Worm (Caenorhabditis elegans) whole organism, young adult: Measurements from ENCODE around the gene F23F12.13.
A peak's percentile ranks its signal among the peaks of the same experiment; 100 is the strongest.

Experiments used
- B0035.1 ChIP-seq: sonication (generic microtip); optimal IDR thresholded peaks from 2 replicates; lab custom pipeline; 2016; ENCODE audit warnings: missing genetic modification characterization, mild to moderate bottlenecking, missing compliant biosample characterization, missing genotype, missing genetic modification reagents
- B0261.1 ChIP-seq: sonication (generic microtip); optimal IDR thresholded peaks from 2 replicates; lab custom pipeline; 2016; ENCODE audit warnings: mild to moderate bottlenecking, missing genetic modification characterization, moderate library complexity, missing compliant biosample characterization
- B0336.3 ChIP-seq: fragments of 200-800 bp; sonication (Bioruptor generic); IDR thresholded peaks from 2 replicates; pipeline ENCODE4 v1.3.6; 2022; ENCODE audit warnings: missing genetic modification characterization, missing compliant biosample characterization
- F10E7.11 ChIP-seq: sonication (generic microtip); optimal IDR thresholded peaks from 2 replicates; lab custom pipeline; 2017; ENCODE audit warnings: mild to moderate bottlenecking, missing genetic modification characterization, moderate library complexity, missing compliant biosample characterization
- F22D6.2 ChIP-seq: sonication (generic microtip); optimal IDR thresholded peaks from 2 replicates; lab custom pipeline; 2016; ENCODE audit warnings: mild to moderate bottlenecking, missing genetic modification characterization, missing compliant biosample characterization
- F33H1.4 ChIP-seq: fragments of 200-800 bp; sonication (Bioruptor generic); IDR thresholded peaks from 2 replicates; pipeline ENCODE4 v1.3.6; 2022; ENCODE audit warnings: missing genetic modification reagents, missing genetic modification characterization, missing compliant biosample characterization
- F52B5.7 ChIP-seq: sonication (generic microtip); optimal IDR thresholded peaks from 2 replicates; lab custom pipeline; 2016; ENCODE audit warnings: mild to moderate bottlenecking, missing genetic modification characterization, missing compliant biosample characterization
- F55B11.4 ChIP-seq: sonication (generic microtip); optimal IDR thresholded peaks from 2 replicates; lab custom pipeline; 2016; ENCODE audit warnings: missing compliant biosample characterization, missing genetic modification characterization, borderline replicate concordance; ENCODE audit not compliant: insufficient read depth
- K11D2.4 ChIP-seq: fragments of 200-800 bp; sonication (Bioruptor generic); IDR thresholded peaks from 2 replicates; pipeline ENCODE4 v1.3.6; 2022; ENCODE audit warnings: missing genetic modification reagents, missing genetic modification characterization, missing compliant biosample characterization
- Y53G8AR.9 ChIP-seq: fragments of 200-800 bp; sonication (Bioruptor generic); conservative IDR thresholded peaks from 2 replicates; pipeline ENCODE4 v1.3.6; 2022; ENCODE audit warnings: missing genetic modification reagents, missing genetic modification characterization, missing compliant biosample characterization
- Y56A3A.18 ChIP-seq: fragments of 200-800 bp; sonication (Bioruptor generic); IDR thresholded peaks from 2 replicates; pipeline ENCODE4 v1.3.6; 2022; ENCODE audit warnings: missing genetic modification reagents, missing genetic modification characterization, missing compliant biosample characterization
- Y79H2A.3 ChIP-seq: fragments of 200-800 bp; sonication (Bioruptor generic); conservative IDR thresholded peaks from 2 replicates; pipeline ENCODE4 v1.3.6; 2022; ENCODE audit warnings: missing genetic modification reagents, missing genetic modification characterization, missing compliant biosample characterization
- Y95B8A.8 ChIP-seq: fragments of 200-800 bp; sonication (Bioruptor generic); IDR thresholded peaks from 2 replicates; pipeline ENCODE4 v1.3.6; 2022; ENCODE audit warnings: missing genetic modification reagents, missing genetic modification characterization, missing compliant biosample characterization
- akir-1 ChIP-seq: fragments of 200-800 bp; sonication (Bioruptor generic); optimal IDR thresholded peaks from 2 replicates; lab custom pipeline; 2018; ENCODE audit warnings: mild to moderate bottlenecking, missing genetic modification characterization, moderate library complexity, missing compliant biosample characterization
- aptf-2 ChIP-seq: fragments of 200-800 bp; sonication (Bioruptor generic); conservative IDR thresholded peaks from 2 replicates; pipeline ENCODE4 v1.3.6; 2022; ENCODE audit warnings: missing genetic modification reagents, missing genetic modification characterization, missing compliant biosample characterization
- aptf-3 ChIP-seq: fragments of 200-800 bp; sonication (Bioruptor generic); IDR thresholded peaks from 2 replicates; pipeline ENCODE4 v1.3.6; 2022; ENCODE audit warnings: missing genetic modification characterization, missing compliant biosample characterization
- athp-1 ChIP-seq: sonication (generic microtip); optimal IDR thresholded peaks from 2 replicates; lab custom pipeline; 2017; ENCODE audit warnings: mild to moderate bottlenecking, missing genetic modification characterization, missing compliant biosample characterization
- attf-5 ChIP-seq: fragments of 200-800 bp; sonication (Bioruptor generic); optimal IDR thresholded peaks from 2 replicates; lab custom pipeline; 2018; ENCODE audit warnings: mild to moderate bottlenecking, missing genetic modification characterization, missing compliant biosample characterization
- attf-6 ChIP-seq: fragments of 200-800 bp; sonication (Bioruptor generic); IDR thresholded peaks from 2 replicates; pipeline ENCODE4 v1.3.6; 2022; ENCODE audit warnings: missing genetic modification reagents, missing genetic modification characterization, missing compliant biosample characterization
- bed-1 ChIP-seq: fragments of 200-800 bp; sonication (Bioruptor generic); IDR thresholded peaks from 2 replicates; pipeline ENCODE4 v1.3.6; 2022; ENCODE audit warnings: missing genetic modification reagents, missing genetic modification characterization, missing compliant biosample characterization
- bed-2 ChIP-seq: fragments of 200-800 bp; sonication (Bioruptor generic); IDR thresholded peaks from 2 replicates; pipeline ENCODE4 v1.3.6; 2022; ENCODE audit warnings: missing genetic modification reagents, missing genetic modification characterization, missing compliant biosample characterization
- cebp-1 ChIP-seq, 2 experiments: fragments of 200-800 bp in 1 of 2; sonication (Bioruptor generic) in 1 of 2; sonication (generic microtip) in 1 of 2; IDR thresholded peaks in 1 of 2; optimal IDR thresholded peaks in 1 of 2; 2 replicates each; pipeline versions ENCODE4 v1.3.6 to Lab custom; 2017 to 2022; ENCODE audit warnings: missing compliant biosample characterization in 2 of 2, missing genetic modification characterization in 2 of 2, mild to moderate bottlenecking in 1 of 2, missing genetic modification reagents in 1 of 2, moderate library complexity in 1 of 2
- cebp-2 ChIP-seq: fragments of 200-800 bp; sonication (Bioruptor generic); IDR thresholded peaks from 2 replicates; pipeline ENCODE4 v1.3.6; 2022; ENCODE audit warnings: missing genetic modification characterization, missing compliant biosample characterization
- chd-7 ChIP-seq: sonication (generic microtip); optimal IDR thresholded peaks from 2 replicates; lab custom pipeline; 2016; ENCODE audit warnings: mild to moderate bottlenecking, missing genetic modification characterization, moderate library complexity, missing compliant biosample characterization
- efl-1 ChIP-seq: fragments of 150-350 bp; optimal IDR thresholded peaks from 2 replicates; lab custom pipeline; 2014; ENCODE audit warnings: missing biosample characterization, missing genetic modification reagents, missing genetic modification characterization
- egl-18 ChIP-seq: fragments of 200-800 bp; sonication (Bioruptor generic); IDR thresholded peaks from 2 replicates; pipeline ENCODE4 v1.3.6; 2022; ENCODE audit warnings: missing genetic modification reagents, missing genetic modification characterization, missing compliant biosample characterization
- egrh-3 ChIP-seq: fragments of 200-800 bp; sonication (Bioruptor generic); IDR thresholded peaks from 2 replicates; pipeline ENCODE4 v1.3.6; 2022; ENCODE audit warnings: missing genetic modification reagents, missing genetic modification characterization, missing compliant biosample characterization
- ekl-4 ChIP-seq: fragments of 200-800 bp; sonication (Bioruptor generic); IDR thresholded peaks from 2 replicates; pipeline ENCODE4 v1.3.6; 2022; ENCODE audit warnings: missing genetic modification reagents, missing genetic modification characterization, missing compliant biosample characterization
- fkh-3 ChIP-seq: sonication (generic microtip); optimal IDR thresholded peaks from 2 replicates; lab custom pipeline; 2016; ENCODE audit warnings: mild to moderate bottlenecking, missing genetic modification characterization, missing compliant biosample characterization
- hlh-12 ChIP-seq: sonication (generic microtip); optimal IDR thresholded peaks from 2 replicates; lab custom pipeline; 2016; ENCODE audit warnings: missing genetic modification characterization, missing compliant biosample characterization
- hmg-1.2 ChIP-seq: fragments of 200-800 bp; sonication (Bioruptor generic); IDR thresholded peaks from 2 replicates; pipeline ENCODE4 v1.3.6; 2022; ENCODE audit warnings: missing genetic modification reagents, missing genetic modification characterization, missing compliant biosample characterization
- lin-40 ChIP-seq: sonication (generic microtip); optimal IDR thresholded peaks from 2 replicates; lab custom pipeline; 2016; ENCODE audit warnings: missing genetic modification characterization, mild to moderate bottlenecking, missing compliant biosample characterization, missing genotype, missing genetic modification reagents
- lin-54 ChIP-seq: fragments of 200-800 bp; sonication (Bioruptor generic); optimal IDR thresholded peaks from 2 replicates; lab custom pipeline; 2018; ENCODE audit warnings: mild to moderate bottlenecking, missing genetic modification characterization, missing compliant biosample characterization
- madf-3 ChIP-seq: fragments of 200-800 bp; sonication (Bioruptor generic); IDR thresholded peaks from 2 replicates; pipeline ENCODE4 v1.3.6; 2022; ENCODE audit warnings: missing genetic modification reagents, missing genetic modification characterization, missing compliant biosample characterization
- madf-6 ChIP-seq: fragments of 200-800 bp; sonication (Bioruptor generic); IDR thresholded peaks from 2 replicates; pipeline ENCODE4 v1.3.6; 2022; ENCODE audit warnings: missing genetic modification reagents, missing genetic modification characterization, missing compliant biosample characterization
- mcd-1 ChIP-seq: fragments of 200-800 bp; sonication (Bioruptor generic); IDR thresholded peaks from 2 replicates; pipeline ENCODE4 v1.3.6; 2022; ENCODE audit warnings: missing genetic modification reagents, missing genetic modification characterization, missing compliant biosample characterization
- mel-28 ChIP-seq: sonication (generic microtip); optimal IDR thresholded peaks from 2 replicates; lab custom pipeline; 2016; ENCODE audit warnings: borderline replicate concordance, mild to moderate bottlenecking, missing genetic modification characterization, missing compliant biosample characterization
- mxl-1 ChIP-seq: sonication (generic microtip); optimal IDR thresholded peaks from 2 replicates; lab custom pipeline; 2016; ENCODE audit warnings: missing genetic modification characterization, missing compliant biosample characterization
- nfya-1 ChIP-seq: sonication (generic microtip); optimal IDR thresholded peaks from 2 replicates; lab custom pipeline; 2017; ENCODE audit warnings: antibody characterized with exemption, missing compliant biosample characterization, missing genetic modification characterization, borderline replicate concordance; ENCODE audit not compliant: insufficient read depth
- nhr-120 ChIP-seq: fragments of 200-800 bp; sonication (Bioruptor generic); IDR thresholded peaks from 2 replicates; pipeline ENCODE4 v1.3.6; 2022; ENCODE audit warnings: missing genetic modification characterization, missing compliant biosample characterization
- nhr-90 ChIP-seq: sonication (generic microtip); optimal IDR thresholded peaks from 2 replicates; lab custom pipeline; 2016; ENCODE audit warnings: missing genotype, mild to moderate bottlenecking, missing genetic modification characterization, missing compliant biosample characterization
- rcor-1 ChIP-seq: fragments of 200-800 bp; sonication (Bioruptor generic); IDR thresholded peaks from 2 replicates; pipeline ENCODE4 v1.3.6; 2022; ENCODE audit warnings: missing genetic modification reagents, missing genetic modification characterization, missing compliant biosample characterization
- rpc-1 ChIP-seq, 2 experiments: fragments of 150-350 bp in 1 of 2; sonication (generic microtip) in 1 of 2; optimal IDR thresholded peaks; 2 replicates each; lab custom pipeline; 2014 to 2018; ENCODE audit warnings: missing biosample characterization in 1 of 2, missing genetic modification characterization in 1 of 2, missing genetic modification reagents in 1 of 2, missing genotype in 1 of 2
- snpc-3.4 ChIP-seq: sonication (generic microtip); optimal IDR thresholded peaks from 2 replicates; lab custom pipeline; 2017; ENCODE audit warnings: missing genetic modification characterization, mild to moderate bottlenecking, missing compliant biosample characterization, antibody characterized with exemption, moderate library complexity, missing genotype, missing genetic modification reagents
- snpc-4 ChIP-seq, 5 experiments: fragments of 150-350 bp in 1 of 5; sonication (generic microtip) in 4 of 5; optimal IDR thresholded peaks; 2 replicates each; lab custom pipeline; 2014 to 2018; ENCODE audit warnings: missing genetic modification characterization in 5 of 5, missing biosample characterization in 3 of 5, antibody characterized with exemption in 2 of 5, mild to moderate bottlenecking in 2 of 5, missing compliant biosample characterization in 2 of 5, missing genotype in 2 of 5, moderate library complexity in 2 of 5, missing genetic modification reagents in 1 of 5
- tlf-1 ChIP-seq: fragments of 200-800 bp; sonication (Bioruptor generic); optimal IDR thresholded peaks from 2 replicates; lab custom pipeline; 2018; ENCODE audit warnings: mild to moderate bottlenecking, missing genetic modification characterization, missing compliant biosample characterization
- unc-62 ChIP-seq: fragments of 150-350 bp; optimal IDR thresholded peaks from 2 replicates; lab custom pipeline; 2014; ENCODE audit warnings: missing biosample characterization, missing genetic modification reagents, missing genetic modification characterization
- ztf-26 ChIP-seq: sonication (generic microtip); optimal IDR thresholded peaks from 2 replicates; lab custom pipeline; 2017; ENCODE audit warnings: missing genetic modification characterization, missing compliant biosample characterization

Gene F23F12.13

DNA sequence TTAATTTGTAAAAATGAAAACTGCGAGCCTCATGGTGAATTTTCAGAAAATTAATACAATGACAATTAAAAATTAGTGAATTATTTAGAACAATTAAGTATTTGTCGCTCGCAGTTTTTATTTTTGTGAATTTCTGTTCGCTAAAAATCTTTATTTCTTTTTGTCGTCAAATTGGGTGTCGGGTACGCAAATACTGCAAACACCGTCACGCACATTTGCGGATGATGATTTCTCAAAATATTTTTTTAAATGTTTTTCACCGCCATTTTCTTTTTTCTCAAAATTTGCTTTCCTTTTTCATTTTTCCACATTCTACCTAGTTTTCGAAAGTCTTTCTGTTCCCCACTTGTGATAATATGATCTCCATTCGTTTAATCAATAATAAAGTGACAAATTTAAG is 6.6 kb upstream of the F23F12.13 start (continued):
- TF ChIP-seq tlf-1 (GFP tag; lab: Kevin White, UChicago) (no peak), attf-5 (GFP tag; lab: Kevin White, UChicago) (no peak), nhr-90 (tag; lab: Kevin White, UChicago) (no peak), Y56A3A.18 (GFP tag; lab: Robert Waterston, UW) (no peak), hmg-1.2 (GFP tag; lab: Robert Waterston, UW) (0 out of 2 replicates have a peak, but pooled peaks have one; percentile 9), snpc-3.4 (peak; percentile 52), rpc-1 (optimal IDR thresholded peaks at IDR 0.05; lab: Kevin White, UChicago) (no peak), rpc-1 (tag; optimal IDR thresholded peaks at IDR 0.05; lab: Kevin White, UChicago) (no peak), hlh-12 (tag; lab: Kevin White, UChicago) (no peak), athp-1 (no peak), B0035.1 (tag; lab: Kevin White, UChicago) (no peak), attf-6 (GFP tag; lab: Robert Waterston, UW) (no peak), aptf-2 (GFP tag; lab: Robert Waterston, UW) (no peak), mel-28 (tag; lab: Kevin White, UChicago) (no peak), lin-40 (tag; lab: Kevin White, UChicago) (no peak), cebp-1 (GFP tag; IDR thresholded peaks at IDR 0.05; lab: Robert Waterston, UW) (no peak), cebp-1 (tag; optimal IDR thresholded peaks at IDR 0.05; lab: Kevin White, UChicago) (no peak), Y79H2A.3 (GFP tag; lab: Robert Waterston, UW) (no peak), F33H1.4 (peak; percentile 34; the same call in 1 of the 2 replicates), unc-62 (GFP tag; lab: Kevin White, UChicago) (no peak), lin-54 (GFP tag; lab: Kevin White, UChicago) (peak; percentile 51), ztf-26 (tag; lab: Kevin White, UChicago) (no peak), F10E7.11 (tag; lab: Kevin White, UChicago) (no peak), mcd-1 (GFP tag; lab: Robert Waterston, UW) (no peak), egrh-3 (GFP tag; lab: Robert Waterston, UW) (no peak), madf-3 (GFP tag; lab: Robert Waterston, UW) (no peak), ekl-4 (no peak), snpc-4 (GFP tag; optimal IDR thresholded peaks at IDR 0.05; lab: Kevin White, UChicago) (no peak), snpc-4 (tag; optimal IDR thresholded peaks at IDR 0.05; lab: Kevin White, UChicago) (peak in 1 of 4 experiments; percentile 1), Y95B8A.8 (GFP tag; lab: Robert Waterston, UW) (no peak), akir-1 (GFP tag; lab: Kevin White, UChicago) (no peak), Y53G8AR.9 (GFP tag; lab: Robert Waterston, UW) (no peak), efl-1 (GFP tag; lab: Kevin White, UChicago) (peak; percentile 61), nfya-1 (tag; lab: Kevin White, UChicago) (no peak), F55B11.4 (tag; lab: Kevin White, UChicago) (no peak), F52B5.7 (tag; lab: Kevin White, UChicago) (no peak), fkh-3 (tag; lab: Kevin White, UChicago) (no peak), madf-6 (GFP tag; lab: Robert Waterston, UW) (peak; percentile 47; the same call in 1 of the 2 replicates), nhr-120 (GFP tag; lab: Robert Waterston, UW) (no peak), K11D2.4 (no peak), egl-18 (no peak), cebp-2 (no peak), bed-1 (GFP tag; lab: Robert Waterston, UW) (no peak), chd-7 (no peak), F22D6.2 (tag; lab: Kevin White, UChicago) (no peak), bed-2 (GFP tag; lab: Robert Waterston, UW) (no peak), mxl-1 (no peak), B0336.3 (GFP tag; lab: Robert Waterston, UW) (no peak), rcor-1 (GFP tag; lab: Robert Waterston, UW) (no peak), aptf-3 (no peak), B0261.1 (tag; lab: Kevin White, UChicago) (no peak)
